Worm (Caenorhabditis elegans): ENCODE measurements around the gene F14H8.8.

Gene F14H8.8

DNA sequence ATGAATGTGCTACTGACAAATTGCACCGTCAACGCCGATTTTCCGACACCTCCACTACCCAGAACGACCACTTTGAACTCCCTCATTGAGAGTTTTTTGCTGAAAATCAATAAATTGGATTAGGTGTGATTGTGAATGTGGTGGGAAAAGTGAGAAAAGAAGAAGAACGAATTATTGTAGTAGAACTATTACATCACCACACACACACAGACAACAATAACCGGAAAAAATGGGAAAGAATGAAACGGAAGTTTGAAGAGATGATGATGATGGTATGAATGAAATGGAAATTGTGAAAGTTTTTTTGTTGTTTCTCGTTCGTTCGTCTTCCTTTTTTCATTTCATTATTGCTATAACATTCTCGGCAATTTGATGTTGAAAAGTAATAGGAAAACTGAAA is 34.7 kb downstream of the F14H8.8 start, which contains the start of gene rap-2 (continued):
- TF ChIP-seq aptf-2 (GFP tag; conservative IDR thresholded peaks at IDR 0.05) = no peak
- no peak for TF ChIP-seq ztf-22 (GFP tag; optimal IDR thresholded peaks at IDR 0.05)

DNA sequence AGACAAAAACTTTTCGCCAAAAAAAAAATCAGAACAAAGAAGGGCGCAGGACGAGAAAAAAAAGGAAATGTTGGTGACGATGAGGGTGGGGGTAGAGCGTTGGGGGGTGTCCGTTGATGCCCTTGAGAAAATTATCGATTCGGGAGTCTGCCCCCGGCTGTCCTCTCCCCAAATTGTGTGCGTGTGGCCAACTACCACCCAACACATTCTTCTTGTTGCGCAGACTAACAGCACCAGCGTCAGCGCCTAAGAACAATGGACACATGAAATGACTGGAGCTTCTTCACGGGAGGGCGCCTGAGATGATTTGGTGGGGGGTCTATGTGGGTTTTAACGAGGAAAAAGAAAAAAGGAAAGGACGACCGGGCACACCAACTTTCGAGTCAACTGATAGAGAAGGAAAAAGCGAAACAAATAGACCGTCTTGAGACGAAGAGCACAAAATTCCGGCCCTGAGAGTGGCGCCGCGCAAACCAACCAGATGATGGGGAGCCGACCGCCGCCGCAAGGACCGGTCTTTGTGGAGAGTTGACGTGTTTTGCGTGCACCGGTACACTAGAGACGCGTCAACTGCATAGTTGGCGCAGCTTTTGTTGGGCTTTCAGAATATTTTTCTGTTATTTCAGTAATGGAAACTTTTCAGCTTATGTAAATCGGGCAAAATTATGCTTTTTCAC is 35.9 kb downstream of the F14H8.8 start, which contains the start of gene C25D7.9:
Gene C25D7.9 (plus strand): TSS at position 68 of the 677 bp plus-strand sequence.
- TF ChIP-seq ceh-40 (GFP tag; IDR thresholded peaks at IDR 0.05) (no peak), nhr-90 (tag; optimal IDR thresholded peaks at IDR 0.05) (no peak), ztf-18 (tag; optimal IDR thresholded peaks at IDR 0.05) (peak; percentile 84), tbp1 (GFP tag; optimal IDR thresholded peaks at IDR 0.05) (no peak), sptf-2 (GFP tag; optimal IDR thresholded peaks at IDR 0.05) (no peak), egrh-3 (GFP tag; IDR thresholded peaks at IDR 0.05) (0 out of 2 replicates have a peak, but pooled peaks have one; percentile 11), unc-62 (GFP tag; optimal IDR thresholded peaks at IDR 0.05) (no peak), mcd-1 (GFP tag; IDR thresholded peaks at IDR 0.05) (peak; percentile 42; the same call in 1 of the 2 replicates), lsl-1 (GFP tag; optimal IDR thresholded peaks at IDR 0.05) (no peak), zfh-2 (GFP tag; conservative IDR thresholded peaks at IDR 0.05) (peak; percentile 89), cebp-1 (GFP tag; IDR thresholded peaks at IDR 0.05) (no peak), cebp-1 (tag; optimal IDR thresholded peaks at IDR 0.05) (peak; percentile 22), him-1 (tag; optimal IDR thresholded peaks at IDR 0.05) (no peak), dox-1 (GFP tag; IDR thresholded peaks at IDR 0.05) (peak; percentile 62), K11D2.4 (GFP tag; IDR thresholded peaks at IDR 0.05) (no peak), tbx-9 (tag; optimal IDR thresholded peaks at IDR 0.05; ENCODE audit: borderline replicate concordance) (no peak)

DNA sequence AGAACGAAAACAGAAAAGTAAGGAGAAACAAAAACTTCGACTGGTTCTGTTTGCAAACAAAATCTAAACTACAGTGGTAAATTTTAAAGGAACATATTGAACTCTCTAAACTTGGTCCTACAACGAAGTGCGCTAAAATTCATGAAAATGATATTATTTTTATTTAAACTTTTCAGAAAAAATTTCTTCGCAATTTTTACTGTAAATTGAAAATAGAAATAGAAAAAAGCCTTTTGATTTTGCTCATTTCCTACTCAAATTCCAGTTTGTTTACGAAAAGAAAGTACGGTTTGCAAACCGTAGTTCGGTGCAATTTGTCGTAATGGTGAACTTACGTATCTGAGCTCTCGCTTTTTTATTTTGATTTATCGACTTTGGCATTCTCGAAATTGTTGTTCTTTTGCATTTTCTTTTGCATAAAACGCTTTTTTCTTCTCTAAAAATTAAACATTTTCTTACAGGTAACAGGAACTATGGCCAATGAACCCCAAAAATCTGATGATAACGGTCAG is 36.6 kb downstream of the F14H8.8 start, which contains the start of gene otub-1:
Gene otub-1 (plus strand): TSS at position 462 of the 512 bp plus-strand sequence.
- TF ChIP-seq F10E7.11 (tag; optimal IDR thresholded peaks at IDR 0.05) (no peak), nfya-2 (GFP tag; IDR thresholded peaks at IDR 0.05) (no peak), ccch-3 (GFP tag; optimal IDR thresholded peaks at IDR 0.05) (no peak), F49E8.2 (tag; optimal IDR thresholded peaks at IDR 0.05; ENCODE audit: insufficient read depth) (no peak), F57A8.1 (GFP tag; optimal IDR thresholded peaks at IDR 0.05) (no peak), aptf-3 (GFP tag; IDR thresholded peaks at IDR 0.05) (no peak), dox-1 (GFP tag; IDR thresholded peaks at IDR 0.05) (no peak), B0336.3 (GFP tag; IDR thresholded peaks at IDR 0.05) (no peak), Y79H2A.3 (GFP tag; conservative IDR thresholded peaks at IDR 0.05) (no peak), egrh-3 (GFP tag; IDR thresholded peaks at IDR 0.05) (no peak), lsl-1 (GFP tag; optimal IDR thresholded peaks at IDR 0.05) (peak; percentile 97), xnd-1 (tag; optimal IDR thresholded peaks at IDR 0.05) (peak; percentile 72), hsf-1 (GFP tag; IDR thresholded peaks at IDR 0.05) (no peak), F22D6.2 (tag; optimal IDR thresholded peaks at IDR 0.05) (no peak), madf-10 (tag; optimal IDR thresholded peaks at IDR 0.05) (no peak), ztf-3 (GFP tag; optimal IDR thresholded peaks at IDR 0.05) (no peak), unc-130 (GFP tag; optimal IDR thresholded peaks at IDR 0.05) (peak; percentile 47), bed-2 (GFP tag; IDR thresholded peaks at IDR 0.05) (no peak), ceh-27 (GFP tag; optimal IDR thresholded peaks at IDR 0.05) (no peak), dpff-1 (tag; optimal IDR thresholded peaks at IDR 0.05) (no peak), F33H1.4 (GFP tag; IDR thresholded peaks at IDR 0.05) (peak; percentile 76), madf-8 (GFP tag; conservative IDR thresholded peaks at IDR 0.05) (peak; percentile 25; the same call in 1 of the 2 replicates), D2030.7 (GFP tag; IDR thresholded peaks at IDR 0.05) (peak; percentile 42; the same call in 1 of the 2 replicates), mxl-1 (tag; optimal IDR thresholded peaks at IDR 0.05) (no peak), ceh-91 (GFP tag; IDR thresholded peaks at IDR 0.05) (no peak), attf-6 (GFP tag; IDR thresholded peaks at IDR 0.05) (no peak)
